Worm (Caenorhabditis elegans) whole organism, dauer: ENCODE data around the gene acs-14.

ENCODE experiments used
- unc-62 ChIP-seq: sonication (generic microtip); optimal IDR thresholded peaks from 2 replicates; lab custom pipeline; 2017; ENCODE audit warnings: missing biosample characterization, missing genetic modification reagents, missing genetic modification characterization

Gene acs-14

DNA sequence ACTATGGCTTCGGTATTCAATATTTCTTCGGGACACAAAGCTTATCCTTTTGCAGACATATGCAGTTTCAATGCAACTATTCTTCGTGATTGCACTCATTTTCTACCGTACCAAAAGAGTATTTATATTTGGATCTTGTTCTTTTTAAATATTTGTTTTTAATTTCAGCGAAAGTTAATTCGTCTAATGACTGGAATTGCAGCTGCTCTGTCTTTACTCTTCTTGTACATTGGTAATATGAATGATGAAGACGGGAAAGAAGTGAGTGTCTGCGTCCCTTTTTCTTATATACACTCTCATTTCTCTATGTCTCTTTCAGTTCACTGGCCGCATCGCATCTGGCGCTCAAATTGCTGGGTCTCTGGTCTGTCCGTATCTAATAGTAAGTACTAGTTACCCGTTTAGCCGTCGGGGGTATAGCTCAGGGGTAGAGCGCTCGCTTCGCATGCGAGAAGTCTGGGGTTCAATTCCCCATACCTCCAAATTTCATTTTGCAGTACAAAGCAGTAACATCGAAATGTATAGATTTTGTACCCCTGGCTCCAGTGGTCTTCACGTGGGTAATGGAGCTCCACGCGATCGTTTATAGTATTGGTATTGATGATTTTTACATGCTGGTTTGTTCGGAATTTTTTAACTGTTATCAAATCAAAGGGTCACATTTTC is 4.6 kb upstream of the acs-14 start:
- TF ChIP-seq unc-62 = no peak

DNA sequence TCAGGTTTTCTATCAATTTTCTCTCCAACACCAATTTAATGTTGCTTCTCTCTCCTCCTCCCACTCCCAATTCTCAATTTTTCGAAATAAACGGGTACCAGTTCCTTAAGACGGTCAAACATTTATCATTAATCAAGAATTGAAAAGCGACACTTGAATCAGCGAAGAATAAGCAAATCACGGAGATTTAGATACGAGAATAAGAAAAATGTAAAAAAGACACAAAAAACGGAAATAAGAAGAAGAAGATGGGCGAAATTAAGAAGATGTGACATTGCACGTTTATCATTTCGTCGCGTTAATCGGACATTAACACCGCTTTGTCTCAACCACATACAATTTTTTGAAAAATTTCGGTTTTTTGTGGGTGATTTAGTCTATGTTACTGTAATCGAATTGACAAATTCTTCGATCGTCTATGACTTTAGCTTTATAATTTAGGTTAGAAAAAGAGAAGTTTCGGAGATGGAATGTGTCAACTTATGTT is 3.4 kb upstream of the acs-14 start, which contains the start of gene haao-1:
Gene haao-1 (plus strand): TSS at position 437 of the 487 bp plus-strand sequence.
- no peak for TF ChIP-seq unc-62

ce11 chrV:9506931-9507330 is 1.0 kb upstream of the acs-14 start:
- TF ChIP-seq unc-62 = no peak

DNA sequence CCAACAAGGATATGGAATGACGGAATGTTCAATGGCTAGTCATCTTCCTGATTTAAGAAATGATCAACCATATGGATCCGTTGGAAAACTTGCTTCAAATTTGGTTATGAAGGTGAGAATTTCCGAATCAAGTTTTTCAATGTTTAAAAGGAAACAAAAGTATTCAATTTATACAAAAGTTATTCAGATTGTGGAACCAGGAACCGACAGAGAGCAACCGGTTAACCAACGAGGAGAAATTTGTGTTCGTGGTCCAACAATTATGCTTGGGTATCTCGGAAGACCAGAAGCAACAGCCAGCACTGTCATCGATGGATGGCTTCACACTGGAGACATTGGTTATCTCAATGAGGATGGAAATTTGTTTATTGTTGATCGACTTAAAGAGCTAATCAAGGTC is 1.7 kb downstream of the acs-14 start:
- TF ChIP-seq unc-62 = no peak

DNA sequence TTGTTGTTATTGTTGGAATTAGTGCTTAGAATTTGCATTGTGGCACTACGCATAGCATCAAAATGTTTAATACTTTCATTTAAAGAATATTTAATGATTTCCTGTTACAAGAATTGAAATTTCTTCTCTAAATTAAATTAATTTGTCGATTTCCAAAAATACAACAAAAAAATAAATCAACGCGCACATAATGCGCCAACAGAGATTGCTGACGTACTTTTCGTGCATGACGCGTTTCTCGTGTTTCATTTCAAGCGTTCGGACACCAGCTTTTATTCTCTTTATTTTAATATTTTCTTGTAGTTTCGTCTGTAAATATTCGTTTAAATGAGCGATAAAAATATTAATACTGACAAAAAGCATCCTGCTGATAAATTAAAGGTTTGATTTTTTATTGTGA is 5.7 kb downstream of the acs-14 start, which contains the start of gene eif-2Bdelta:
Gene eif-2Bdelta (plus strand): TSS at position 235 of the 400 bp plus-strand sequence.
- TF ChIP-seq unc-62 = no peak

DNA sequence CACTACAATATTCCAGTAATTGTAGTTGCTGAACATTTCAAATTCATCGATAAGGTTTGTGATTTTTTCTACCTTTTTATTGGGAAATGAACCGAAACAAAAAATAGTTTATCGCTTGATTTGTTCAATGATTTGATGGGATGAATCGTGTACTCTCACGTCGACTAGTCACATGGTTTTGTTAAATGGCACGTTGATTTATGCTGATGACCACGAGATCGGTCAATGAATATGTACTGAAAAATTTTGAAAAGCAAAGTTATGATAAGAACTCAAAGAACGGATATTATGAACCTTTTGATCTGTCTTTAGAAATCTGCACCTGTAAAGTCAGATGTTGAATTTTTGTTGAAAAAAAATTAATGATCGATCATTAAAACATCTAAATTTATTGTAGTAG is 8.3 kb downstream of the acs-14 start:
- no peak for TF ChIP-seq unc-62

- TF ChIP-seq unc-62 = no peak
These were observed 10.9 kb downstream of the acs-14 start, which contains the start of gene C50F4.8 for ce11 chrV:9518832-9519231. TSS of gene C50F4.8 (minus strand) at chrV:9518859.

- no peak for TF ChIP-seq unc-62
These were observed 13.8 kb downstream of the acs-14 start for ce11 chrV:9521697-9522096.

- no peak for TF ChIP-seq unc-62
These were observed 16.2 kb downstream of the acs-14 start, which contains the start of gene C50F4.9 for ce11 chrV:9524099-9524498. TSS of gene C50F4.9 (minus strand) at chrV:9524199.

ce11 chrV:9526470-9526869 is 18.5 kb downstream of the acs-14 start, which contains the start of gene C50F4.1:
TSS of gene C50F4.1 (plus strand) at chrV:9526793.
- no peak for TF ChIP-seq unc-62

DNA sequence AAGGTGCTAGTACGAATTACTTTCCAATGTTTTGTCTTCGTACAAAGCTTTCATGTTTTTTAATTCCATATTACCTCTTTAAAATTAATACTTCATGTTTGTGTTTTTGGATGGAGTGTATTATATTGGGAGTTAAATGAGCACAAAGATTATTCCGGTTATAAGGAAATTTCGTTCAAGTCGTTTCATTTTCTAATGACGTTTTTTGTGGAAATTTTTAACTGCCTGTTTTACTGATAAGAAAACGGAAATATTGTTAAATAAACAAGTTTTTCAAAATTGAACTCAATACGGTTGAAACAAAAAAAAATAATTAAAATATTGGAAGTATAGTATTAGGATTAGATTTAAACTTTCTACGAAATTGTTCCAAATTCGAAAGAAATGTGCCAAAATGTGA is 19.4 kb downstream of the acs-14 start:
- TF ChIP-seq unc-62 = no peak

- no peak for TF ChIP-seq unc-62
These were observed 20.1 kb downstream of the acs-14 start for ce11 chrV:9527984-9528383.

DNA sequence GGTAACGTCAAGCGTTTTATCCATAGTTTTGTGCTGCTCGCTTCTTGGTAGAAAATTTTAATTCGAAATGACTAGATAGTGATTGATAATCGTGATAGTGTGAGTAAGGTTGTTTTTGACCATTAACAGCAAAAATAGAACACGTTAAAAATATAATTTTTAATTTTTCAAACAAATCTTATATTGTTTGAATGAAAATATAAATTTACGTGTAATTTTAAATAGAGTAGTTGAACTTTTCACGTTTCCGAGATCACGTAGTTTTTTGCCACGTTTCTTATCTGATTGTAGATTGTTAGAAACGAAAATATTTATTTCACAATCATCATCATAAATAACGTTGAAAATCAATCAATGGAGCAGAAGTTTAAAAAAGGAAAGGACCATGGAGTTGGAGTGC is 23.5 kb downstream of the acs-14 start, which contains the start of the genes C50F4.10 and pfk-1.2:
Gene C50F4.10 (minus strand): TSS at position 101 of the 400 bp plus-strand sequence.
Gene pfk-1.2 (plus strand): TSS at position 325 of the 400 bp plus-strand sequence.
- no peak for TF ChIP-seq unc-62

DNA sequence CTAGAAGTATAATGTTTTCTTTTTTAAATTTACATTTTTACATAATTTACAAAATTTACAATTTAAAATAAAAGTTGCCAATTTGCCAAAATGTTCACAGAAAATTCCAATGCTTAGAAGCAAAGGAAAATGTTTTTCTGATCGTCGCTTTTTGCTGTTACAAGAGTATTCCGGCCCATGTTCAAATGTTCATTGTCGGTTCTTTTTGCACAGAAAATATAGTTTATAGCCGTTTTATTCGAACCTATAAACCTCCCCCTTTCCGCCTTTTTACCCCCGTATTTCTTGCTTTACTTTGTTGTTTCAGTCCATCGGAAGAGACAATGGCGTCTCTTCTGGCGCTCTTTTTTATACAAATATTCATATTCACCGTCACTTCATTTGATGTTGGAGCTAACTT is 26.7 kb downstream of the acs-14 start, which contains the start of gene tag-329:
Gene tag-329 (plus strand): TSS at position 301 of the 400 bp plus-strand sequence.
- TF ChIP-seq unc-62 = no peak

DNA sequence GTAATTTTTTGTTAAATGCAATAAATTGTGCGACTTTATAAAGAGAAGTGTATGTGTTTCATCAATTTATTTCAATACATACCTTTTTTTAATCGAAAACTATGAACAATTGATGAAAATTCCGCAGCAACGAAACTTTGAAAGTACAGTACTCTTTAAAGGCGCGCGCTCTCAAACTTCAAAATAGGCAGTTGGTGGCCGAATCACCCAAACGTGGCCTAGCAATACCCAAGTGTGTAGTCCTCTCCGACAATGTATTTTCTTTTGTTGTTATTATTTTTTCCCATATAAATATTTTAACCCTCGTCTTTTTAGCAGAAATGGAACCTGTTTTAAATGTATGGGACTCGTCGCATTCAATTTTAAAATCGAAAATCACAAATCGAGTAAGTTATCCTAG is 28.6 kb downstream of the acs-14 start, which contains the start of gene C50F4.4:
Gene C50F4.4 (plus strand): TSS at position 267 of the 400 bp plus-strand sequence.
- TF ChIP-seq unc-62 = no peak

DNA sequence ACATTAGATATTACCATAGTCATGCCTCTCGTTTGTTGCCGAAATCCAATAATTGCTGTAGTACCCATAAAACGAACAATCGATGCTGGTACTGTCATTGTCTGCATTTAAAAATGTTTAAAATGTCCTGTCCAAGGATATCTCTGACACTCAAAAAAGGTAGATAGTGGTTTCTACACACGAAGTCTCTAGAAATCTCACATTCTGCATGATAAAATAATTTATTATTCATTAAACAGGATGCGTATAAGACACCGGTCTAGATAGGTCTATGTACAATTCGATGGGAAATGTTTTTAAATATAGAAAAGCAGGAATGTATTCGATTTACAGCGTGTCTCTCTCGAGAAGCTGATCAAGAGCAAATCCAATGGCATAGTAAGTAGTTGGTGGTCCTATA is 31.7 kb downstream of the acs-14 start, which contains the start of gene C50F4.12:
Gene C50F4.12 (minus strand): TSS at position 101 of the 400 bp plus-strand sequence.
- no peak for TF ChIP-seq unc-62

ce11 chrV:9541506-9541905 is 33.6 kb downstream of the acs-14 start, which contains the start of gene C50F4.16:
TSS of gene C50F4.16 (minus strand) at chrV:9541606.
- no peak for TF ChIP-seq unc-62

- no peak for TF ChIP-seq unc-62
These were observed 36.3 kb downstream of the acs-14 start, which contains the start of gene mdf-1 for ce11 chrV:9544176-9544632. TSS of gene mdf-1 (minus strand) at chrV:9544226.
